Worm (Caenorhabditis elegans) whole organism, mixed stage, embryonic: ENCODE data around the gene C37C3.11.

Experiments
- M03D4.4 ChIP-seq: sonication (generic microtip); optimal IDR thresholded peaks from 2 replicates; lab custom pipeline; 2017; ENCODE audit warnings: mild to moderate bottlenecking, missing genetic modification characterization, missing compliant biosample characterization
- bed-3 ChIP-seq: fragments of 200-800 bp; sonication (Bioruptor generic); optimal IDR thresholded peaks from 3 replicates; lab custom pipeline; 2018; ENCODE audit warnings: mild to moderate bottlenecking, missing genetic modification characterization, moderate library complexity, missing compliant biosample characterization
- blmp-1 ChIP-seq: fragments of 150-350 bp; optimal IDR thresholded peaks from 2 replicates; lab custom pipeline; 2014; ENCODE audit warnings: missing biosample characterization, missing genetic modification characterization
- ceh-39 ChIP-seq: fragments of 150-350 bp; optimal IDR thresholded peaks from 2 replicates; lab custom pipeline; 2014; ENCODE audit warnings: missing biosample characterization, missing genetic modification characterization
- ceh-43 ChIP-seq: fragments of 200-800 bp; sonication (Bioruptor generic); optimal IDR thresholded peaks from 2 replicates; lab custom pipeline; 2018; ENCODE audit warnings: mild to moderate bottlenecking, missing genetic modification characterization, moderate library complexity, missing compliant biosample characterization
- ceh-83 ChIP-seq: fragments of 200-800 bp; sonication (Bioruptor generic); optimal IDR thresholded peaks from 2 replicates; lab custom pipeline; 2018; ENCODE audit warnings: mild to moderate bottlenecking, missing genetic modification characterization, missing compliant biosample characterization
- ces-1 ChIP-seq: fragments of 150-350 bp; optimal IDR thresholded peaks from 2 replicates; lab custom pipeline; 2014; ENCODE audit warnings: missing biosample characterization, missing genetic modification reagents, missing genetic modification characterization
- cnd-1 ChIP-seq: fragments of 200-800 bp; sonication (Bioruptor generic); optimal IDR thresholded peaks from 2 replicates; lab custom pipeline; 2018; ENCODE audit warnings: mild to moderate bottlenecking, missing genetic modification characterization, missing compliant biosample characterization
- drap-1 ChIP-seq: fragments of 200-800 bp; sonication (Bioruptor generic); optimal IDR thresholded peaks from 3 replicates; lab custom pipeline; 2018; ENCODE audit warnings: mild to moderate bottlenecking, missing genetic modification characterization, missing compliant biosample characterization
- elt-1 ChIP-seq: sonication (generic microtip); optimal IDR thresholded peaks from 2 replicates; lab custom pipeline; 2017; ENCODE audit warnings: missing genetic modification characterization, mild to moderate bottlenecking, missing compliant biosample characterization, antibody characterized with exemption, moderate library complexity, borderline replicate concordance; ENCODE audit not compliant: insufficient read depth
- elt-3 ChIP-seq: fragments of 150-350 bp; optimal IDR thresholded peaks from 2 replicates; lab custom pipeline; 2014; ENCODE audit warnings: missing biosample characterization, missing genetic modification characterization
- flh-1 ChIP-seq: fragments of 200-800 bp; sonication (Bioruptor generic); optimal IDR thresholded peaks from 2 replicates; lab custom pipeline; 2018; ENCODE audit warnings: mild to moderate bottlenecking, missing genetic modification characterization, moderate library complexity, missing compliant biosample characterization
- ham-2 ChIP-seq: fragments of 200-800 bp; sonication (Bioruptor generic); optimal IDR thresholded peaks from 2 replicates; lab custom pipeline; 2018; ENCODE audit warnings: mild to moderate bottlenecking, missing genetic modification characterization, missing compliant biosample characterization
- hlh-1 ChIP-seq: fragments of 150-350 bp; optimal IDR thresholded peaks from 2 replicates; lab custom pipeline; 2014; ENCODE audit warnings: missing biosample characterization, missing genetic modification reagents, missing genetic modification characterization
- lin-13 ChIP-seq: fragments of 150-350 bp; optimal IDR thresholded peaks from 2 replicates; lab custom pipeline; 2014; ENCODE audit warnings: missing biosample characterization, missing genetic modification characterization
- lin-32 ChIP-seq: fragments of 200-800 bp; sonication (Bioruptor generic); optimal IDR thresholded peaks from 2 replicates; lab custom pipeline; 2018; ENCODE audit warnings: mild to moderate bottlenecking, missing genetic modification characterization, missing compliant biosample characterization
- lsy-2 ChIP-seq: fragments of 150-350 bp; optimal IDR thresholded peaks from 2 replicates; lab custom pipeline; 2014; ENCODE audit warnings: missing biosample characterization, missing genetic modification characterization
- mab-5 ChIP-seq: fragments of 150-350 bp; optimal IDR thresholded peaks from 2 replicates; lab custom pipeline; 2014; ENCODE audit warnings: missing biosample characterization, missing genetic modification characterization
- mep-1 ChIP-seq: fragments of 150-350 bp; optimal IDR thresholded peaks from 2 replicates; lab custom pipeline; 2017; ENCODE audit warnings: missing biosample characterization, missing genetic modification reagents, missing genetic modification characterization, inconsistent platforms
- mls-2 ChIP-seq: sonication (generic microtip); optimal IDR thresholded peaks from 2 replicates; lab custom pipeline; 2016; ENCODE audit warnings: mild to moderate bottlenecking, missing genetic modification characterization, moderate library complexity, missing compliant biosample characterization
- nhr-12 ChIP-seq: fragments of 150-350 bp; optimal IDR thresholded peaks from 2 replicates; lab custom pipeline; 2014; ENCODE audit warnings: missing biosample characterization, missing genetic modification characterization
- nhr-2 ChIP-seq: fragments of 150-350 bp; optimal IDR thresholded peaks from 2 replicates; lab custom pipeline; 2014; ENCODE audit warnings: missing biosample characterization, missing genetic modification characterization
- nhr-237 ChIP-seq: fragments of 150-350 bp; optimal IDR thresholded peaks from 2 replicates; lab custom pipeline; 2014; ENCODE audit warnings: missing biosample characterization, missing genetic modification characterization
- nhr-76 ChIP-seq: sonication (generic microtip); optimal IDR thresholded peaks from 2 replicates; lab custom pipeline; 2017; ENCODE audit warnings: missing biosample characterization, missing genetic modification characterization
- pha-4 ChIP-seq: fragments of 150-350 bp; optimal IDR thresholded peaks from 2 replicates; lab custom pipeline; 2018; ENCODE audit warnings: missing biosample characterization, missing genetic modification reagents, missing genetic modification characterization
- sem-2 ChIP-seq: fragments of 200-800 bp; sonication (Bioruptor generic); optimal IDR thresholded peaks from 2 replicates; lab custom pipeline; 2018; ENCODE audit warnings: mild to moderate bottlenecking, missing genetic modification characterization, missing compliant biosample characterization
- snpc-4 ChIP-seq: fragments of 150-350 bp; optimal IDR thresholded peaks from 2 replicates; lab custom pipeline; 2014; ENCODE audit warnings: missing biosample characterization, missing genetic modification characterization
- sptf-1 ChIP-seq: sonication (generic microtip); optimal IDR thresholded peaks from 2 replicates; lab custom pipeline; 2017; ENCODE audit warnings: mild to moderate bottlenecking, missing genetic modification characterization, moderate library complexity, missing compliant biosample characterization
- tbx-8 ChIP-seq: fragments of 200-800 bp; sonication (Bioruptor generic); optimal IDR thresholded peaks from 2 replicates; lab custom pipeline; 2018; ENCODE audit warnings: mild to moderate bottlenecking, missing genetic modification characterization, moderate library complexity, missing compliant biosample characterization
- unc-120 ChIP-seq: sonication (generic microtip); optimal IDR thresholded peaks from 2 replicates; lab custom pipeline; 2017; ENCODE audit warnings: missing genetic modification characterization, missing compliant biosample characterization; ENCODE audit not compliant: poor library complexity, severe bottlenecking
- unc-39 ChIP-seq: fragments of 150-350 bp; optimal IDR thresholded peaks from 2 replicates; lab custom pipeline; 2014; ENCODE audit warnings: missing biosample characterization, missing genetic modification characterization
- unc-62 ChIP-seq: fragments of 150-350 bp; optimal IDR thresholded peaks from 2 replicates; lab custom pipeline; 2014; ENCODE audit warnings: missing biosample characterization, missing genetic modification reagents, missing genetic modification characterization
- zip-8 ChIP-seq: fragments of 150-350 bp; optimal IDR thresholded peaks from 2 replicates; lab custom pipeline; 2014; ENCODE audit warnings: missing biosample characterization, missing genetic modification characterization
- ztf-11 ChIP-seq: fragments of 150-350 bp; optimal IDR thresholded peaks from 2 replicates; lab custom pipeline; 2014; ENCODE audit warnings: missing biosample characterization, missing genetic modification characterization

Gene C37C3.11

DNA sequence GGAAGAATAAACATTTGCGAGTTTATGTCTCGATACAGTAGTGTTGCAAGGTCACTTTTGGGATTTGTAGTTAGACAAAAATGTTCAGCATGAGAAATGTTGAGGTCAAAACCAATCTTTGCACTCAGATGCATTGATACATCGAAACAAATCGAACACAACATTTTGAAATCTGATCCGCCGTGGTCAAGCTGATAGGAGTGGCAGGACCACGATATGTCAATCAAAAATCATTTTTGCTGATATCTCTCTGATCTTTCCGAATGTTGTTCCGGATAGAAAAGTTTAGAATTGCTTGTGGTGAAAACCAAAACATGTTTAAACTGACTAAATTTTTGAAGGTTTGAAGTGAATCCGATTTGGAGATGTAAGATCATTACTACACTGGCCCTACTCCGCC is 38.7 kb downstream of the C37C3.11 start:
- no peak for TF ChIP-seq lin-32
- peak; percentile 73 for TF ChIP-seq unc-62 (GFP tag; lab: Kevin White, UChicago)

DNA sequence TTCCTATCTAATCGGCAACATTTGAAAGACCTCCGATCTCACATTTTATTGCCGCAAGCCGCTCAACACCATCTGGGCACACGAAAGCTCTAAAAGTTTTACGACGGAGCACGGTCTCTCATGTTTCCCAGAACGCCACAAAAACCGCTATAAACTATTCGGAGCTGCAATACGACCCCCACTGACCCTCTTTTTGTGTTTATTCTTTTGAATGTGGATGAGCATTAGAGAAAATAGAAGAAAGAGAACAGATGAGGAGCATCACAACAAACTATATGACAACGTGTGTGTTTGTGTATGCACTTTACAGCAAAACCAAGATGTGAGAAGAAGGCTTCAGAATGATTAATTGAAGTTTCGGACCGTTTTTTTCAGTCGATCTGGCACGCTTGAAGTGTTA is 40.4 kb downstream of the C37C3.11 start:
- TF ChIP-seq sptf-1 (tag; lab: Kevin White, UChicago) (no peak), unc-62 (GFP tag; lab: Kevin White, UChicago) (peak; percentile 29), hlh-1 (tag; lab: Kevin White, UChicago) (peak; percentile 47)

DNA sequence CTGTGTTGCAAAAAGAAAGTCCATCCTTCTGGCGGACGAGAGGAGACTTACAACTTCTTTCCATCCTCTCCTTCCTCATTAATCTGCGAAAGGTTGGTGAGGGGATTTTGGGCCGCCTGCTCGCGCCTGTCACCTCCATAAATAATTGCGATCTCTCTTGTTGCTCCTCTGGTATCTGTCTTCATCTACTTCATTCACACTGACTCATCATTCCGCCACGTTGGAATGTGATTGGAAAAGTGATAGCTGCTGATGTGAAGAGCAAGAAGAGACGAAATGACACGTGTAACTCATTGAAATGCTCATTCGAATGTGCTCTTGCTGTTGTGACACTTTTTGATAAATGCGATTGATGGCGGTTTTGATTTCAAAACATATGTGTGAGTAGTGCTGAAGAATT is 41.9 kb downstream of the C37C3.11 start:
- no peak for TF ChIP-seq ceh-83 (GFP tag; lab: Kevin White, UChicago)
- no peak for TF ChIP-seq sptf-1 (tag; lab: Kevin White, UChicago)
- no peak for TF ChIP-seq sem-2 (GFP tag; lab: Kevin White, UChicago)
- TF ChIP-seq ceh-39 (tag; lab: Kevin White, UChicago) = no peak
- TF ChIP-seq ceh-43 (GFP tag; lab: Kevin White, UChicago) = no peak
- no peak for TF ChIP-seq mep-1 (tag; lab: Kevin White, UChicago)
- no peak for TF ChIP-seq zip-8 (tag; lab: Kevin White, UChicago)
- no peak for TF ChIP-seq nhr-76 (tag; lab: Kevin White, UChicago)
- TF ChIP-seq ztf-11 = no peak
- TF ChIP-seq lin-13 (tag; lab: Kevin White, UChicago) = no peak
- TF ChIP-seq cnd-1 = no peak
- TF ChIP-seq M03D4.4 (tag; lab: Kevin White, UChicago) = peak; percentile 45
- no peak for TF ChIP-seq unc-39
- no peak for TF ChIP-seq mls-2 (tag; lab: Kevin White, UChicago)
- peak; percentile 99 for TF ChIP-seq hlh-1 (tag; lab: Kevin White, UChicago)
- peak; percentile 68 for TF ChIP-seq mab-5 (tag; lab: Kevin White, UChicago)
- no peak for TF ChIP-seq lsy-2 (tag; lab: Kevin White, UChicago)
- TF ChIP-seq nhr-12 (tag; lab: Kevin White, UChicago) = no peak
- no peak for TF ChIP-seq blmp-1 (tag; lab: Kevin White, UChicago)
- TF ChIP-seq flh-1 (GFP tag; lab: Kevin White, UChicago) = no peak
- TF ChIP-seq tbx-8 = no peak
- no peak for TF ChIP-seq ces-1 (GFP tag; lab: Kevin White, UChicago)
- TF ChIP-seq pha-4 (tag; lab: Kevin White, UChicago) = no peak
- TF ChIP-seq unc-62 (GFP tag; lab: Kevin White, UChicago) = peak; percentile 99
- TF ChIP-seq elt-1 (tag; lab: Kevin White, UChicago) = no peak
- TF ChIP-seq snpc-4 (tag; lab: Kevin White, UChicago) = no peak
- no peak for TF ChIP-seq bed-3 (GFP tag; lab: Kevin White, UChicago)
- no peak for TF ChIP-seq ham-2 (GFP tag; lab: Kevin White, UChicago)
- peak; percentile 92 for TF ChIP-seq unc-120 (tag; lab: Kevin White, UChicago)
- TF ChIP-seq nhr-237 (tag; lab: Kevin White, UChicago) = no peak
- no peak for TF ChIP-seq nhr-2 (tag; lab: Kevin White, UChicago)
- TF ChIP-seq, all 35 proteins: peak for 5

DNA sequence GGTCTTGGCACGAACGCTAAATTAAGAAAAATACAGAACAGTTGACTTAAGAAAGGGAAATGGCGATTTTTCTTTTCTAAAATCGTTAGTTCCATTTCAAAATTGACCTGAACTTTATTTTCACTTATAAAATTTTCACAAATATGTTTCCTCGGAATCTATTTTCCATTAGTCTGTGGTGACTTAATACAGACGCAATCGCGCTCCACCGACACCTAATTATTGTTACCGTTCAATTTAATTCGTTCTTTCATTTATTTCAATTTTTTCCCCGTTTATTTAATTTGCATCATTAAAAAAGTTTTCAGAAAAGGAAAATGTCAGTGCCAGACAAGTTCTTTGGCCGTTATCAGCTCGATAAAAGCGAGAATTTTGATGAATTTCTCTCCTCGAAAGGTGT is 44.3 kb downstream of the C37C3.11 start, which contains the start of gene lbp-4:
Gene lbp-4, plus strand, starts transcription at position 309 of the 400 bp plus-strand sequence.
- TF ChIP-seq zip-8 (tag; lab: Kevin White, UChicago) (no peak), ham-2 (GFP tag; lab: Kevin White, UChicago) (no peak), lsy-2 (tag; lab: Kevin White, UChicago) (peak; percentile 20), nhr-237 (tag; lab: Kevin White, UChicago) (peak; percentile 43), snpc-4 (tag; lab: Kevin White, UChicago) (no peak), drap-1 (no peak), bed-3 (GFP tag; lab: Kevin White, UChicago) (no peak), ztf-11 (no peak), mab-5 (tag; lab: Kevin White, UChicago) (no peak), mep-1 (tag; lab: Kevin White, UChicago) (peak; percentile 32), ces-1 (GFP tag; lab: Kevin White, UChicago) (peak; percentile 80), ceh-43 (GFP tag; lab: Kevin White, UChicago) (peak; percentile 61), tbx-8 (no peak), nhr-12 (tag; lab: Kevin White, UChicago) (no peak), M03D4.4 (tag; lab: Kevin White, UChicago) (no peak), unc-62 (GFP tag; lab: Kevin White, UChicago) (no peak), cnd-1 (no peak), pha-4 (tag; lab: Kevin White, UChicago) (no peak), sem-2 (GFP tag; lab: Kevin White, UChicago) (no peak), nhr-76 (tag; lab: Kevin White, UChicago) (no peak), nhr-2 (tag; lab: Kevin White, UChicago) (no peak), sptf-1 (tag; lab: Kevin White, UChicago) (no peak), unc-39 (no peak), elt-1 (tag; lab: Kevin White, UChicago) (no peak), ceh-39 (tag; lab: Kevin White, UChicago) (no peak), unc-120 (tag; lab: Kevin White, UChicago) (no peak), lin-13 (tag; lab: Kevin White, UChicago) (no peak), elt-3 (tag; lab: Kevin White, UChicago) (no peak), ceh-83 (GFP tag; lab: Kevin White, UChicago) (no peak), mls-2 (tag; lab: Kevin White, UChicago) (no peak), lin-32 (no peak), blmp-1 (tag; lab: Kevin White, UChicago) (no peak), hlh-1 (tag; lab: Kevin White, UChicago) (no peak)
- TF ChIP-seq, all 35 proteins: peak for 5
